Fruit fly (Drosophila melanogaster) whole organism, pupa: ENCODE measurements around the gene CG5687.
A peak's percentile ranks its signal among the peaks of the same experiment; 100 is the strongest.

Experiments used
- CG10348 ChIP-seq: fragments of 200-800 bp; sonication (Bioruptor generic); IDR thresholded peaks from 2 replicates; pipeline ENCODE4 v1.3.6; 2022; ENCODE audit warnings: missing biosample characterization, missing genetic modification characterization
- CG12605 ChIP-seq: fragments of 200-800 bp; sonication (Bioruptor generic); IDR thresholded peaks from 2 replicates; pipeline ENCODE4 v1.3.6; 2022; ENCODE audit warnings: missing biosample characterization, missing genetic modification characterization
- CG13204 ChIP-seq: fragments of 200-800 bp; sonication (Bioruptor generic); optimal IDR thresholded peaks from 2 replicates; lab custom pipeline; 2018; ENCODE audit warnings: missing biosample characterization, mild to moderate bottlenecking, missing genetic modification characterization, moderate library complexity
- CG14655 ChIP-seq: fragments of 200-800 bp; sonication (Bioruptor generic); optimal IDR thresholded peaks from 3 replicates; lab custom pipeline; 2017; ENCODE audit warnings: mild to moderate bottlenecking, missing biosample characterization, missing genetic modification reagents, missing genetic modification characterization
- CG15710 ChIP-seq: fragments of 200-800 bp; sonication (Bioruptor generic); optimal IDR thresholded peaks from 2 replicates; lab custom pipeline; 2018; ENCODE audit warnings: missing biosample characterization, mild to moderate bottlenecking, missing genetic modification characterization, moderate library complexity
- CG17806 ChIP-seq: fragments of 200-800 bp; sonication (Bioruptor generic); optimal IDR thresholded peaks from 2 replicates; lab custom pipeline; 2018; ENCODE audit warnings: missing biosample characterization, mild to moderate bottlenecking, missing genetic modification characterization, moderate library complexity
- CG32121 ChIP-seq: fragments of 200-800 bp; sonication (Bioruptor generic); IDR thresholded peaks from 2 replicates; pipeline ENCODE4 v1.3.6; 2022; ENCODE audit warnings: missing biosample characterization, missing genetic modification characterization
- CG34367 ChIP-seq: fragments of 200-800 bp; sonication (Bioruptor generic); optimal IDR thresholded peaks from 2 replicates; lab custom pipeline; 2018; ENCODE audit warnings: missing biosample characterization, mild to moderate bottlenecking, missing genetic modification characterization
- CG4496 ChIP-seq: fragments of 200-800 bp; sonication (Bioruptor generic); IDR thresholded peaks from 3 replicates; pipeline ENCODE4 v1.3.6; 2022; ENCODE audit warnings: missing biosample characterization, missing genetic modification characterization
- CG8159 ChIP-seq: fragments of 200-800 bp; sonication (Bioruptor generic); optimal IDR thresholded peaks from 3 replicates; lab custom pipeline; 2018; ENCODE audit warnings: missing biosample characterization, mild to moderate bottlenecking, missing genetic modification characterization, moderate library complexity
- CG8301 ChIP-seq: fragments of 200-800 bp; sonication (Bioruptor generic); optimal IDR thresholded peaks from 2 replicates; lab custom pipeline; 2018; ENCODE audit warnings: missing biosample characterization, mild to moderate bottlenecking, missing genetic modification characterization
- CG9948 ChIP-seq: fragments of 200-800 bp; sonication (Bioruptor generic); optimal IDR thresholded peaks from 2 replicates; lab custom pipeline; 2018; ENCODE audit warnings: missing biosample characterization, mild to moderate bottlenecking, missing genetic modification characterization, moderate library complexity
- D1 ChIP-seq: fragments of 200-800 bp; sonication (Bioruptor generic); optimal IDR thresholded peaks from 2 replicates; lab custom pipeline; 2018; ENCODE audit warnings: missing biosample characterization, mild to moderate bottlenecking, missing genetic modification characterization, moderate library complexity
- EcR ChIP-seq: fragments of 200-800 bp; sonication (Bioruptor generic); optimal IDR thresholded peaks from 3 replicates; lab custom pipeline; 2019; ENCODE audit warnings: missing biosample characterization, missing genetic modification characterization, mild to moderate bottlenecking, moderate library complexity, missing genetic modification reagents
- Ets98B ChIP-seq: fragments of 200-800 bp; sonication (Bioruptor generic); IDR thresholded peaks from 2 replicates; pipeline ENCODE4 v1.3.6; 2022; ENCODE audit warnings: missing biosample characterization, missing genetic modification characterization
- Pif1A ChIP-seq: fragments of 200-800 bp; sonication (Bioruptor generic); optimal IDR thresholded peaks from 3 replicates; lab custom pipeline; 2016; ENCODE audit warnings: missing biosample characterization, missing genetic modification characterization
- Pif1B ChIP-seq: fragments of 200-800 bp; sonication (Bioruptor generic); optimal IDR thresholded peaks from 3 replicates; lab custom pipeline; 2016; ENCODE audit warnings: missing biosample characterization, missing genetic modification characterization
- Snoo ChIP-seq: fragments of 200-800 bp; sonication (Bioruptor generic); optimal IDR thresholded peaks from 3 replicates; lab custom pipeline; 2017; ENCODE audit warnings: missing biosample characterization, mild to moderate bottlenecking, missing genetic modification characterization, inconsistent platforms
- fd96Ca ChIP-seq: fragments of 200-800 bp; sonication (Bioruptor generic); IDR thresholded peaks from 3 replicates; pipeline ENCODE4 v1.3.6; 2022; ENCODE audit warnings: missing biosample characterization, missing genetic modification characterization
- gl ChIP-seq: fragments of 200-800 bp; sonication (Bioruptor generic); optimal IDR thresholded peaks from 2 replicates; lab custom pipeline; 2018; ENCODE audit warnings: missing biosample characterization, mild to moderate bottlenecking, missing genetic modification characterization
- rn ChIP-seq: fragments of 200-800 bp; sonication (Bioruptor generic); IDR thresholded peaks from 2 replicates; pipeline ENCODE4 v1.3.6; 2022; ENCODE audit warnings: missing biosample characterization, missing genetic modification characterization

Gene CG5687

DNA sequence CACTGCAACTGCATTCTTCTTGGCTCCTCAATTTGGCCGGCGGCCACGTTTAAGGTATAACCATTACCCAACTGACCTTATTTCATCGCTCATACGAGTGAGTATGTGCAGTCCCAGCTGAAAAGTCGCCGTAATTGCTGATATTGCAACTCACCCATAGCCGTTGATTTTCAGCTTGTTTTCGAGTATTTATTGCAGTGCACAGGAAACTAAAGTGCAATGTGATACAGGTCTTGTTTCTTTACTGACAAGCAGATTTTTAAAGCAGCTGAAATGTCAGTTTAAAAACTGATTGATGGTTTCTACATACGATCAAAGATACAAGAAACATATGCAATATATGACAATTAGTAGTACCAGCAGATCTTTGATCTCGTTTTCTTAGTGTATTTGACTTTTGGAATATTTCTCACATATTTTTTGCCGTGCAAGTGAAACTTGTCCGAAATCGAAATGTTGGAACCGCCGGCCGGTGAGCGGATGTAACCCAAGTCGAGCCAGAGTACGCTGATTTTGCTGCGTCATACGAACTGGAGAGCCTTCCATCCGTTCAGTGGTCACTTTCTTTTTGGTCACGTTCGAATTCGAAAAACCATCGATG lies 50.9 kb downstream of the CG5687 start:
- TF ChIP-seq EcR (GFP tag; lab: Kevin White, UChicago): no peak
- TF ChIP-seq CG9948 (tag; lab: Kevin White, UChicago): no peak
- TF ChIP-seq CG32121: no peak
- no peak for TF ChIP-seq Ets98B (GFP tag; lab: Robert Waterston, UW)
- TF ChIP-seq CG4496 (GFP tag; lab: Robert Waterston, UW): no peak
- TF ChIP-seq CG10348: no peak
- TF ChIP-seq D1 (tag; lab: Kevin White, UChicago): no peak
- no peak for TF ChIP-seq gl (tag; lab: Kevin White, UChicago)
- TF ChIP-seq fd96Ca: no peak
- no peak for TF ChIP-seq CG14655 (GFP tag; lab: Kevin White, UChicago)
- no peak for TF ChIP-seq Pif1B (GFP tag; lab: Kevin White, UChicago)
- no peak for TF ChIP-seq Pif1A (GFP tag; lab: Kevin White, UChicago)
- no peak for TF ChIP-seq Snoo (tag; lab: Kevin White, UChicago)
- no peak for TF ChIP-seq CG12605 (GFP tag; lab: Robert Waterston, UW)
- TF ChIP-seq CG8301 (tag; lab: Kevin White, UChicago): no peak
- TF ChIP-seq CG13204: no peak
- no peak for TF ChIP-seq rn
- no peak for TF ChIP-seq CG34367 (tag; lab: Kevin White, UChicago)
- TF ChIP-seq CG15710 (tag; lab: Kevin White, UChicago): no peak
- TF ChIP-seq, all 21 proteins: peak for 0

DNA sequence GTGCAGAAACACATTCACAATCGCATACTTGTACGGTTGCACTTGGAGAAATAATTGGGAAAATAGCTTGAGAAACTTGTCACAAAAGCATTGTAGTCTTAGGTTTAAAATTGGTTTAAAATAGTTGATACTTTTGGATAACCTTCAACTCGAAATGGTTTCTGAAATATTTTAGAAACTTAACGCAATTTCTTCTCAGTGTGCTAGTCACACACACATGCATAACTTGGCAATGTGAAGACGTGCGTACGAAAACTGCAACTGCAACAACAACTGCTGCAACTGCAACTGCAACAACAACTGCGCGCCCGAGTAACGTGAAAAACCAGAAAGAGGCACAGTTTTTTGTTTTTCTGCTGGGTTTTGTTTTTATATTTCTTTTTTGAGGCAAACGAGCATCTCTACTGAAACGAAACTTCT lies 52.8 kb downstream of the CG5687 start:
- TF ChIP-seq CG15710 (tag; lab: Kevin White, UChicago) (peak; percentile 97), CG34367 (tag; lab: Kevin White, UChicago) (peak; percentile 98), Snoo (tag; lab: Kevin White, UChicago) (peak; percentile 92), CG12605 (GFP tag; lab: Robert Waterston, UW) (peak; percentile 97), gl (tag; lab: Kevin White, UChicago) (peak; percentile 95), CG9948 (tag; lab: Kevin White, UChicago) (peak; percentile 96), EcR (GFP tag; lab: Kevin White, UChicago) (no peak), CG4496 (GFP tag; lab: Robert Waterston, UW) (peak; percentile 99), CG13204 (peak; percentile 91), rn (peak; percentile 97), Pif1A (GFP tag; lab: Kevin White, UChicago) (peak; percentile 98), D1 (tag; lab: Kevin White, UChicago) (peak; percentile 90), CG8159 (tag; lab: Kevin White, UChicago) (peak; percentile 98), Pif1B (GFP tag; lab: Kevin White, UChicago) (peak; percentile 97), CG32121 (peak; percentile 99), Ets98B (GFP tag; lab: Robert Waterston, UW) (peak; percentile 99), CG10348 (peak; percentile 92), fd96Ca (peak; percentile 98), CG8301 (tag; lab: Kevin White, UChicago) (peak; percentile 99), CG14655 (GFP tag; lab: Kevin White, UChicago) (peak; percentile 99), CG17806 (tag; lab: Kevin White, UChicago) (peak; percentile 98)

- TF ChIP-seq CG4496 (GFP tag; lab: Robert Waterston, UW) (no peak), CG10348 (no peak), Snoo (tag; lab: Kevin White, UChicago) (no peak), Ets98B (GFP tag; lab: Robert Waterston, UW) (peak; percentile 19; the same call in 1 of the 2 replicates)
- TF ChIP-seq, all 21 proteins: peak for 1
Measured at dm6 chr3L:1885436-1885835, 53.5 kb downstream of the CG5687 start, which contains the start of gene Tmhs. Tmhs (plus strand) TSS chr3L:1885657.

DNA sequence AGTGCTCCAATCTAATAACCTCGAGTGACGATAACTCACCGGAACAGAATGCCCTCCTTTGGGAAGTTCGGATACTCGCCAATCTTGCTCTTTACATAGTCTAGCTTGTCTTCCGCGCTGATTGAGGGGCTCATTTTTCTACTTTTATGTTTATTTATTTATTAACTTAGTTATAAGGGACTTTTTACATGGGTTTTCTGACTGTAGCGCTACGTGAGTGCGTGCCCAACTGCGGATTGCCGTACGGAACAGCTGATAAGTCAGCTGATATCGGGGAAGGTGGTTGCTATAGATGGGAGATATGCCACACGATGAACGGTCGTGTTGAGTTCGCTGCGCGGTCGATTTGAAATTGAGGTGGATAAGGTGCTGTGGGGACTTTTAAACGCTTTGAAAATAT lies 54.3 kb downstream of the CG5687 start, which contains the start of gene Aprt:
Gene Aprt, minus strand, starts transcription at position 368 of the 400 bp plus-strand sequence.
- TF ChIP-seq CG9948 (tag; lab: Kevin White, UChicago): no peak
- TF ChIP-seq fd96Ca: no peak
- TF ChIP-seq CG32121: no peak
- no peak for TF ChIP-seq CG17806 (tag; lab: Kevin White, UChicago)
- TF ChIP-seq Ets98B (GFP tag; lab: Robert Waterston, UW): no peak
- TF ChIP-seq Snoo (tag; lab: Kevin White, UChicago): no peak
- no peak for TF ChIP-seq CG34367 (tag; lab: Kevin White, UChicago)
- peak; percentile 8 for TF ChIP-seq Pif1B (GFP tag; lab: Kevin White, UChicago)
- TF ChIP-seq CG14655 (GFP tag; lab: Kevin White, UChicago): no peak
- TF ChIP-seq CG15710 (tag; lab: Kevin White, UChicago): no peak
- TF ChIP-seq CG10348: no peak
- TF ChIP-seq EcR (GFP tag; lab: Kevin White, UChicago): peak; percentile 2
- TF ChIP-seq CG13204: no peak
